Worm (Caenorhabditis elegans) whole organism, mixed stage, embryonic: Measurements from ENCODE around the gene gcy-22.

Experiments used
- M03D4.4 ChIP-seq: sonication (generic microtip); optimal IDR thresholded peaks from 2 replicates; lab custom pipeline; 2017; ENCODE audit warnings: mild to moderate bottlenecking, missing genetic modification characterization, missing compliant biosample characterization
- bed-3 ChIP-seq: fragments of 200-800 bp; sonication (Bioruptor generic); optimal IDR thresholded peaks from 3 replicates; lab custom pipeline; 2018; ENCODE audit warnings: mild to moderate bottlenecking, missing genetic modification characterization, moderate library complexity, missing compliant biosample characterization
- ceh-39 ChIP-seq: fragments of 150-350 bp; optimal IDR thresholded peaks from 2 replicates; lab custom pipeline; 2014; ENCODE audit warnings: missing biosample characterization, missing genetic modification characterization
- ceh-43 ChIP-seq: fragments of 200-800 bp; sonication (Bioruptor generic); optimal IDR thresholded peaks from 2 replicates; lab custom pipeline; 2018; ENCODE audit warnings: mild to moderate bottlenecking, missing genetic modification characterization, moderate library complexity, missing compliant biosample characterization
- ceh-83 ChIP-seq: fragments of 200-800 bp; sonication (Bioruptor generic); optimal IDR thresholded peaks from 2 replicates; lab custom pipeline; 2018; ENCODE audit warnings: mild to moderate bottlenecking, missing genetic modification characterization, missing compliant biosample characterization
- ces-1 ChIP-seq: fragments of 150-350 bp; optimal IDR thresholded peaks from 2 replicates; lab custom pipeline; 2014; ENCODE audit warnings: missing biosample characterization, missing genetic modification reagents, missing genetic modification characterization
- cnd-1 ChIP-seq: fragments of 200-800 bp; sonication (Bioruptor generic); optimal IDR thresholded peaks from 2 replicates; lab custom pipeline; 2018; ENCODE audit warnings: mild to moderate bottlenecking, missing genetic modification characterization, missing compliant biosample characterization
- drap-1 ChIP-seq: fragments of 200-800 bp; sonication (Bioruptor generic); optimal IDR thresholded peaks from 3 replicates; lab custom pipeline; 2018; ENCODE audit warnings: mild to moderate bottlenecking, missing genetic modification characterization, missing compliant biosample characterization
- elt-1 ChIP-seq: sonication (generic microtip); optimal IDR thresholded peaks from 2 replicates; lab custom pipeline; 2017; ENCODE audit warnings: missing genetic modification characterization, mild to moderate bottlenecking, missing compliant biosample characterization, antibody characterized with exemption, moderate library complexity, borderline replicate concordance; ENCODE audit not compliant: insufficient read depth
- elt-3 ChIP-seq: fragments of 150-350 bp; optimal IDR thresholded peaks from 2 replicates; lab custom pipeline; 2014; ENCODE audit warnings: missing biosample characterization, missing genetic modification characterization
- flh-1 ChIP-seq: fragments of 200-800 bp; sonication (Bioruptor generic); optimal IDR thresholded peaks from 2 replicates; lab custom pipeline; 2018; ENCODE audit warnings: mild to moderate bottlenecking, missing genetic modification characterization, moderate library complexity, missing compliant biosample characterization
- ham-2 ChIP-seq: fragments of 200-800 bp; sonication (Bioruptor generic); optimal IDR thresholded peaks from 2 replicates; lab custom pipeline; 2018; ENCODE audit warnings: mild to moderate bottlenecking, missing genetic modification characterization, missing compliant biosample characterization
- hlh-1 ChIP-seq: fragments of 150-350 bp; optimal IDR thresholded peaks from 2 replicates; lab custom pipeline; 2014; ENCODE audit warnings: missing biosample characterization, missing genetic modification reagents, missing genetic modification characterization
- lin-13 ChIP-seq: fragments of 150-350 bp; optimal IDR thresholded peaks from 2 replicates; lab custom pipeline; 2014; ENCODE audit warnings: missing biosample characterization, missing genetic modification characterization
- lin-32 ChIP-seq: fragments of 200-800 bp; sonication (Bioruptor generic); optimal IDR thresholded peaks from 2 replicates; lab custom pipeline; 2018; ENCODE audit warnings: mild to moderate bottlenecking, missing genetic modification characterization, missing compliant biosample characterization
- lsy-2 ChIP-seq: fragments of 150-350 bp; optimal IDR thresholded peaks from 2 replicates; lab custom pipeline; 2014; ENCODE audit warnings: missing biosample characterization, missing genetic modification characterization
- mab-5 ChIP-seq: fragments of 150-350 bp; optimal IDR thresholded peaks from 2 replicates; lab custom pipeline; 2014; ENCODE audit warnings: missing biosample characterization, missing genetic modification characterization
- mep-1 ChIP-seq: fragments of 150-350 bp; optimal IDR thresholded peaks from 2 replicates; lab custom pipeline; 2017; ENCODE audit warnings: missing biosample characterization, missing genetic modification reagents, missing genetic modification characterization, inconsistent platforms
- nhr-12 ChIP-seq: fragments of 150-350 bp; optimal IDR thresholded peaks from 2 replicates; lab custom pipeline; 2014; ENCODE audit warnings: missing biosample characterization, missing genetic modification characterization
- nhr-2 ChIP-seq: fragments of 150-350 bp; optimal IDR thresholded peaks from 2 replicates; lab custom pipeline; 2014; ENCODE audit warnings: missing biosample characterization, missing genetic modification characterization
- nhr-237 ChIP-seq: fragments of 150-350 bp; optimal IDR thresholded peaks from 2 replicates; lab custom pipeline; 2014; ENCODE audit warnings: missing biosample characterization, missing genetic modification characterization
- nhr-28 ChIP-seq: fragments of 150-350 bp; optimal IDR thresholded peaks from 2 replicates; lab custom pipeline; 2014; ENCODE audit warnings: missing biosample characterization, missing genetic modification characterization
- pha-4 ChIP-seq: fragments of 150-350 bp; optimal IDR thresholded peaks from 2 replicates; lab custom pipeline; 2018; ENCODE audit warnings: missing biosample characterization, missing genetic modification reagents, missing genetic modification characterization
- sem-2 ChIP-seq: fragments of 200-800 bp; sonication (Bioruptor generic); optimal IDR thresholded peaks from 2 replicates; lab custom pipeline; 2018; ENCODE audit warnings: mild to moderate bottlenecking, missing genetic modification characterization, missing compliant biosample characterization
- snpc-4 ChIP-seq: fragments of 150-350 bp; optimal IDR thresholded peaks from 2 replicates; lab custom pipeline; 2014; ENCODE audit warnings: missing biosample characterization, missing genetic modification characterization
- sptf-1 ChIP-seq: sonication (generic microtip); optimal IDR thresholded peaks from 2 replicates; lab custom pipeline; 2017; ENCODE audit warnings: mild to moderate bottlenecking, missing genetic modification characterization, moderate library complexity, missing compliant biosample characterization
- tbx-8 ChIP-seq: fragments of 200-800 bp; sonication (Bioruptor generic); optimal IDR thresholded peaks from 2 replicates; lab custom pipeline; 2018; ENCODE audit warnings: mild to moderate bottlenecking, missing genetic modification characterization, moderate library complexity, missing compliant biosample characterization
- unc-120 ChIP-seq: sonication (generic microtip); optimal IDR thresholded peaks from 2 replicates; lab custom pipeline; 2017; ENCODE audit warnings: missing genetic modification characterization, missing compliant biosample characterization; ENCODE audit not compliant: poor library complexity, severe bottlenecking
- unc-39 ChIP-seq: fragments of 150-350 bp; optimal IDR thresholded peaks from 2 replicates; lab custom pipeline; 2014; ENCODE audit warnings: missing biosample characterization, missing genetic modification characterization
- unc-62 ChIP-seq: fragments of 150-350 bp; optimal IDR thresholded peaks from 2 replicates; lab custom pipeline; 2014; ENCODE audit warnings: missing biosample characterization, missing genetic modification reagents, missing genetic modification characterization
- zip-8 ChIP-seq: fragments of 150-350 bp; optimal IDR thresholded peaks from 2 replicates; lab custom pipeline; 2014; ENCODE audit warnings: missing biosample characterization, missing genetic modification characterization
- ztf-11 ChIP-seq: fragments of 150-350 bp; optimal IDR thresholded peaks from 2 replicates; lab custom pipeline; 2014; ENCODE audit warnings: missing biosample characterization, missing genetic modification characterization

The gcy-22 gene

ce11 chrV:20776761-20777160 is 48.1 kb downstream of the gcy-22 start:
- TF ChIP-seq snpc-4 (tag; lab: Kevin White, UChicago): no peak
- no peak for TF ChIP-seq bed-3 (GFP tag; lab: Kevin White, UChicago)
- no peak for TF ChIP-seq M03D4.4
- TF ChIP-seq nhr-2 (tag; lab: Kevin White, UChicago): no peak
- no peak for TF ChIP-seq ham-2 (GFP tag; lab: Kevin White, UChicago)
- no peak for TF ChIP-seq nhr-12 (tag; lab: Kevin White, UChicago)
- TF ChIP-seq ceh-43 (GFP tag; lab: Kevin White, UChicago): no peak
- TF ChIP-seq sptf-1 (tag; lab: Kevin White, UChicago): no peak
- no peak for TF ChIP-seq cnd-1 (tag; lab: Kevin White, UChicago)
- TF ChIP-seq elt-3: no peak
- TF ChIP-seq mab-5: no peak
- no peak for TF ChIP-seq unc-62 (GFP tag; lab: Kevin White, UChicago)
- TF ChIP-seq ceh-39 (tag; lab: Kevin White, UChicago): no peak
- TF ChIP-seq tbx-8: no peak
- no peak for TF ChIP-seq ceh-83 (GFP tag; lab: Kevin White, UChicago)
- TF ChIP-seq elt-1 (tag; lab: Kevin White, UChicago): no peak
- no peak for TF ChIP-seq mep-1 (tag; lab: Kevin White, UChicago)
- TF ChIP-seq drap-1 (GFP tag; lab: Kevin White, UChicago): no peak
- TF ChIP-seq ces-1 (GFP tag; lab: Kevin White, UChicago): no peak

ce11 chrV:20775269-20775668 is 49.6 kb downstream of the gcy-22 start, which contains the start of gene F38A6.4:
F38A6.4 (minus strand) TSS chrV:20775369.
- no peak for TF ChIP-seq snpc-4 (tag; lab: Kevin White, UChicago)
- no peak for TF ChIP-seq zip-8 (tag; lab: Kevin White, UChicago)
- TF ChIP-seq ztf-11 (tag; lab: Kevin White, UChicago): no peak
- TF ChIP-seq lin-13: no peak

- TF ChIP-seq ztf-11 (tag; lab: Kevin White, UChicago) (no peak), lsy-2 (tag; lab: Kevin White, UChicago) (no peak), pha-4 (tag; lab: Kevin White, UChicago) (no peak), unc-120 (no peak), sem-2 (no peak), mab-5 (no peak)
- TF ChIP-seq, all 35 proteins: peak for 0
Measured at ce11 chrV:20773647-20774046, 51.2 kb downstream of the gcy-22 start, which contains the start of gene F38A6.5. F38A6.5 (minus strand) TSS chrV:20773747.

ce11 chrV:20771702-20772101 is 53.2 kb downstream of the gcy-22 start:
- TF ChIP-seq M03D4.4 (no peak), mep-1 (tag; lab: Kevin White, UChicago) (no peak), elt-3 (no peak), unc-39 (tag; lab: Kevin White, UChicago) (no peak), ces-1 (GFP tag; lab: Kevin White, UChicago) (no peak), elt-1 (tag; lab: Kevin White, UChicago) (no peak), ham-2 (GFP tag; lab: Kevin White, UChicago) (no peak), zip-8 (tag; lab: Kevin White, UChicago) (no peak), nhr-12 (tag; lab: Kevin White, UChicago) (no peak), flh-1 (GFP tag; lab: Kevin White, UChicago) (no peak), pha-4 (tag; lab: Kevin White, UChicago) (no peak), ceh-39 (tag; lab: Kevin White, UChicago) (no peak), unc-62 (GFP tag; lab: Kevin White, UChicago) (peak; percentile 97), nhr-28 (tag; lab: Kevin White, UChicago) (no peak), tbx-8 (no peak), nhr-2 (tag; lab: Kevin White, UChicago) (no peak), hlh-1 (tag; lab: Kevin White, UChicago) (peak; percentile 31), nhr-237 (tag; lab: Kevin White, UChicago) (no peak), ceh-83 (GFP tag; lab: Kevin White, UChicago) (no peak), unc-120 (peak; percentile 15), lin-32 (GFP tag; lab: Kevin White, UChicago) (no peak), sptf-1 (tag; lab: Kevin White, UChicago) (no peak)
- TF ChIP-seq, all 35 proteins: peak for 3
